Worm (Caenorhabditis elegans) whole organism, L4 larva: ENCODE measurements around the gene ldh-1.

Experiments
- R02D3.7 ChIP-seq: fragments of 150-350 bp; sonication (generic microtip); optimal IDR thresholded peaks from 3 replicates; lab custom pipeline; 2014; ENCODE audit warnings: missing biosample characterization, missing genetic modification characterization
- T26A8.4 ChIP-seq: fragments of 200-800 bp; sonication (Bioruptor generic); IDR thresholded peaks from 2 replicates; pipeline ENCODE4 v1.3.6; 2022; ENCODE audit warnings: missing genetic modification characterization, missing compliant biosample characterization
- Y5F2A.4 ChIP-seq: fragments of 200-800 bp; sonication (Bioruptor generic); optimal IDR thresholded peaks from 2 replicates; lab custom pipeline; 2018; ENCODE audit warnings: mild to moderate bottlenecking, missing genetic modification characterization, missing compliant biosample characterization
- aha-1 ChIP-seq: fragments of 150-350 bp; peaks from one replicate; lab custom pipeline; 2014; ENCODE audit warnings: missing biosample characterization, missing genetic modification characterization
- ama-1 ChIP-seq: fragments of 150-350 bp; optimal IDR thresholded peaks from 2 replicates; lab custom pipeline; 2014; ENCODE audit warnings: inconsistent platforms, mixed read lengths
- ceh-44 ChIP-seq: fragments of 200-800 bp; sonication (Bioruptor generic); IDR thresholded peaks from 2 replicates; pipeline ENCODE4 v1.3.6; 2022; ENCODE audit warnings: missing genetic modification reagents, missing genetic modification characterization, missing compliant biosample characterization
- cey-2 ChIP-seq: sonication (generic microtip); optimal IDR thresholded peaks from 3 replicates; lab custom pipeline; 2017; ENCODE audit warnings: missing genetic modification characterization, mild to moderate bottlenecking, missing compliant biosample characterization, antibody characterized with exemption, borderline replicate concordance; ENCODE audit not compliant: insufficient read depth
- daf-8 ChIP-seq: fragments of 200-800 bp; sonication (Bioruptor generic); IDR thresholded peaks from 2 replicates; pipeline ENCODE4 v1.3.6; 2022; ENCODE audit warnings: missing genetic modification characterization, missing compliant biosample characterization
- hmg-1.1 ChIP-seq: fragments of 200-800 bp; sonication (Bioruptor generic); IDR thresholded peaks from 2 replicates; pipeline ENCODE4 v1.3.6; 2022; ENCODE audit warnings: missing genetic modification reagents, missing genetic modification characterization, missing compliant biosample characterization
- lin-38 ChIP-seq: fragments of 200-800 bp; sonication (Bioruptor generic); IDR thresholded peaks from 2 replicates; pipeline ENCODE4 v1.3.6; 2022; ENCODE audit warnings: missing genetic modification reagents, missing genetic modification characterization, missing compliant biosample characterization
- mes-2 ChIP-seq: sonication (generic microtip); optimal IDR thresholded peaks from 2 replicates; lab custom pipeline; 2016; ENCODE audit warnings: missing genotype, mild to moderate bottlenecking, missing genetic modification characterization, missing compliant biosample characterization; ENCODE audit not compliant: poor library complexity, severe bottlenecking
- nhr-28 ChIP-seq: fragments of 150-350 bp; optimal IDR thresholded peaks from 2 replicates; lab custom pipeline; 2014; ENCODE audit warnings: missing biosample characterization, missing genetic modification characterization
- pha-4 ChIP-seq, 2 experiments: fragments of 150-350 bp in 1 of 2; fragments of 200-800 bp in 1 of 2; sonication (Bioruptor generic) in 1 of 2; IDR thresholded peaks in 1 of 2; optimal IDR thresholded peaks in 1 of 2; 2 replicates each; pipeline versions ENCODE4 v1.3.6 to Lab custom; 2014 to 2022; ENCODE audit warnings: missing genetic modification characterization in 2 of 2, missing genetic modification reagents in 2 of 2, missing biosample characterization in 1 of 2, missing compliant biosample characterization in 1 of 2
- php-3 ChIP-seq: fragments of 200-800 bp; sonication (Bioruptor generic); IDR thresholded peaks from 2 replicates; pipeline ENCODE4 v1.3.6; 2022; ENCODE audit warnings: missing genetic modification reagents, missing genetic modification characterization, missing compliant biosample characterization
- rbr-2 ChIP-seq: sonication (generic microtip); optimal IDR thresholded peaks from 2 replicates; lab custom pipeline; 2016; ENCODE audit warnings: missing genotype, missing genetic modification characterization, missing compliant biosample characterization
- set-16 ChIP-seq: fragments of 200-800 bp; sonication (Bioruptor generic); IDR thresholded peaks from 2 replicates; pipeline ENCODE4 v1.3.6; 2022; ENCODE audit warnings: missing genetic modification reagents, missing genetic modification characterization, missing compliant biosample characterization
- snpc-1.2 ChIP-seq: fragments of 200-800 bp; sonication (Bioruptor generic); IDR thresholded peaks from 2 replicates; pipeline ENCODE4 v1.3.6; 2022; ENCODE audit warnings: missing genetic modification reagents, missing genetic modification characterization, missing compliant biosample characterization
- unc-62 ChIP-seq, 3 experiments: fragments of 150-350 bp in 1 of 3; sonication (generic microtip); optimal IDR thresholded peaks in 2 of 3; peaks in 1 of 3; 1 replicate in 1 of 3; 2 replicates in 2 of 3; lab custom pipeline; 2014 to 2017; ENCODE audit warnings: missing biosample characterization in 3 of 3, missing genetic modification characterization in 3 of 3, missing genetic modification reagents in 3 of 3, missing genotype in 1 of 3
- zfp-3 ChIP-seq: fragments of 200-800 bp; sonication (Bioruptor generic); conservative IDR thresholded peaks from 2 replicates; pipeline ENCODE4 v1.3.6; 2022; ENCODE audit warnings: missing genetic modification reagents, missing genetic modification characterization, missing compliant biosample characterization
- ztf-7 ChIP-seq: fragments of 150-350 bp; optimal IDR thresholded peaks from 2 replicates; lab custom pipeline; 2014; ENCODE audit warnings: missing biosample characterization, missing genetic modification characterization

The ldh-1 gene

ce11 chrII:11761806-11762512, 38.0 kb downstream of the ldh-1 start (continued):
- TF ChIP-seq T26A8.4 (GFP tag; lab: Robert Waterston, UW) = peak; percentile 83
- TF ChIP-seq, all 104 proteins: peak for 30

ce11 chrII:11765506-11766152, 41.6 kb downstream of the ldh-1 start:
- TF ChIP-seq set-16 = peak; percentile 97
- no peak for TF ChIP-seq ztf-7 (tag; lab: Kevin White, UChicago)
- TF ChIP-seq pha-4 (GFP tag; IDR thresholded peaks at IDR 0.05; lab: Robert Waterston, UW) = peak; percentile 98; the same call in 1 of the 2 replicates
- TF ChIP-seq pha-4 (tag; optimal IDR thresholded peaks at IDR 0.05; lab: Kevin White, UChicago) = no peak

- TF ChIP-seq unc-62 (GFP tag; optimal IDR thresholded peaks at IDR 0.05 in 1 of 2; lab: Kevin White, UChicago) (peak in 1 of 2 experiments; percentile 43), unc-62 (tag; optimal IDR thresholded peaks at IDR 0.05; lab: Kevin White, UChicago) (no peak), ceh-44 (GFP tag; lab: Robert Waterston, UW) (no peak), nhr-28 (tag; lab: Kevin White, UChicago) (no peak), rbr-2 (tag; lab: Kevin White, UChicago) (no peak)
Measured at ce11 chrII:11766472-11766871, 42.5 kb downstream of the ldh-1 start, which contains the start of gene F44E5.2. TSS of gene F44E5.2 (plus strand) at chrII:11766772.

ce11 chrII:11772364-11772763, 48.4 kb downstream of the ldh-1 start, which contains the start of gene F44E5.15:
TSS of gene F44E5.15 (plus strand) at chrII:11772664.
- TF ChIP-seq aha-1 (peak; percentile 20), cey-2 (no peak)

ce11 chrII:11774218-11774617, 50.2 kb downstream of the ldh-1 start, which contains the start of gene F44E5.1:
TSS of gene F44E5.1 (minus strand) at chrII:11774559.
- no peak for TF ChIP-seq daf-8 (GFP tag; lab: Robert Waterston, UW)
- TF ChIP-seq mes-2 (tag; lab: Kevin White, UChicago) = peak; percentile 9
- TF ChIP-seq lin-38 (GFP tag; lab: Robert Waterston, UW) = peak; percentile 46
- TF ChIP-seq php-3 (GFP tag; lab: Robert Waterston, UW) = peak; percentile 62; the same call in 1 of the 2 replicates
- peak; percentile 86 for TF ChIP-seq ama-1
- TF ChIP-seq snpc-1.2 = no peak
- TF ChIP-seq zfp-3 (GFP tag; lab: Robert Waterston, UW) = peak; percentile 59; the same call in 1 of the 2 replicates
- no peak for TF ChIP-seq Y5F2A.4 (GFP tag; lab: Kevin White, UChicago)
- TF ChIP-seq R02D3.7 = no peak
- 0 out of 2 replicates have a peak, but pooled peaks have one; percentile 11 for TF ChIP-seq hmg-1.1 (GFP tag; lab: Robert Waterston, UW)
